Worm (Caenorhabditis elegans) whole organism, L2 larva: ENCODE measurements around the gene ntl-3.

ENCODE experiments used
- C34F6.9 ChIP-seq: fragments of 150-350 bp; optimal IDR thresholded peaks from 2 replicates; lab custom pipeline; 2014; ENCODE audit warnings: missing biosample characterization, missing genetic modification characterization
- F13H6.1 ChIP-seq: sonication (generic microtip); optimal IDR thresholded peaks from 2 replicates; lab custom pipeline; 2016; ENCODE audit warnings: missing genetic modification characterization, missing compliant biosample characterization
- R02D3.7 ChIP-seq: fragments of 150-350 bp; optimal IDR thresholded peaks from 2 replicates; lab custom pipeline; 2014; ENCODE audit warnings: missing biosample characterization, missing genetic modification characterization
- ZK546.5 ChIP-seq: sonication (generic microtip); optimal IDR thresholded peaks from 2 replicates; lab custom pipeline; 2017; ENCODE audit warnings: missing biosample characterization, missing genetic modification characterization
- ama-1 ChIP-seq: fragments of 150-350 bp; optimal IDR thresholded peaks from 2 replicates; lab custom pipeline; 2018; ENCODE audit warnings: inconsistent platforms
- blmp-1 ChIP-seq: sonication (generic microtip); optimal IDR thresholded peaks from 2 replicates; lab custom pipeline; 2017; ENCODE audit warnings: missing genetic modification characterization, mild to moderate bottlenecking, missing compliant biosample characterization, antibody characterized with exemption, moderate library complexity; ENCODE audit not compliant: insufficient read depth
- ceh-16 ChIP-seq: fragments of 150-350 bp; optimal IDR thresholded peaks from 2 replicates; lab custom pipeline; 2014; ENCODE audit warnings: missing biosample characterization, missing genetic modification characterization
- crh-2 ChIP-seq: sonication (generic microtip); optimal IDR thresholded peaks from 2 replicates; lab custom pipeline; 2017; ENCODE audit warnings: missing biosample characterization, missing genetic modification characterization
- dmd-4 ChIP-seq: sonication (generic microtip); optimal IDR thresholded peaks from 2 replicates; lab custom pipeline; 2017; ENCODE audit warnings: missing biosample characterization, missing genetic modification characterization
- egl-27 ChIP-seq: sonication (generic microtip); optimal IDR thresholded peaks from 3 replicates; lab custom pipeline; 2017; ENCODE audit warnings: missing biosample characterization, missing genetic modification reagents, missing genetic modification characterization
- elt-1 ChIP-seq: fragments of 150-350 bp; optimal IDR thresholded peaks from 2 replicates; lab custom pipeline; 2014; ENCODE audit warnings: missing biosample characterization, missing genetic modification characterization
- elt-3 ChIP-seq: sonication (generic microtip); optimal IDR thresholded peaks from 2 replicates; lab custom pipeline; 2017; ENCODE audit warnings: missing biosample characterization, missing genetic modification characterization
- fos-1 ChIP-seq: fragments of 150-350 bp; optimal IDR thresholded peaks from 2 replicates; lab custom pipeline; 2014; ENCODE audit warnings: missing biosample characterization, missing genetic modification characterization
- gmeb-1 ChIP-seq: fragments of 150-350 bp; optimal IDR thresholded peaks from 2 replicates; lab custom pipeline; 2014; ENCODE audit warnings: missing biosample characterization, missing genetic modification characterization
- lin-11 ChIP-seq: fragments of 150-350 bp; sonication (generic microtip); optimal IDR thresholded peaks from 2 replicates; lab custom pipeline; 2014; ENCODE audit warnings: missing biosample characterization, missing genetic modification characterization, inconsistent platforms, mixed read lengths
- lin-13 ChIP-seq: fragments of 150-350 bp; optimal IDR thresholded peaks from 2 replicates; lab custom pipeline; 2014; ENCODE audit warnings: missing biosample characterization, missing genetic modification reagents, missing genetic modification characterization
- lin-39 ChIP-seq: fragments of 150-350 bp; optimal IDR thresholded peaks from 2 replicates; lab custom pipeline; 2014; ENCODE audit warnings: missing biosample characterization, missing genetic modification reagents, missing genetic modification characterization
- lsy-2 ChIP-seq, 2 experiments: fragments of 150-350 bp in 1 of 2; sonication (generic microtip) in 1 of 2; optimal IDR thresholded peaks; 2 replicates each; lab custom pipeline; 2014 to 2017; ENCODE audit warnings: missing biosample characterization in 2 of 2, missing genetic modification characterization in 2 of 2
- mab-5 ChIP-seq: fragments of 150-350 bp; optimal IDR thresholded peaks from 2 replicates; lab custom pipeline; 2014; ENCODE audit warnings: missing biosample characterization, missing genetic modification characterization
- mbf-1 ChIP-seq: sonication (generic microtip); optimal IDR thresholded peaks from 2 replicates; lab custom pipeline; 2017; ENCODE audit warnings: missing biosample characterization, missing genetic modification characterization
- mdl-1 ChIP-seq, 2 experiments: fragments of 150-350 bp in 1 of 2; sonication (generic microtip) in 1 of 2; optimal IDR thresholded peaks; 2 replicates each; lab custom pipeline; 2017; ENCODE audit warnings: missing biosample characterization in 2 of 2, missing genetic modification characterization in 2 of 2
- nhr-10 ChIP-seq: sonication (generic microtip); optimal IDR thresholded peaks from 2 replicates; lab custom pipeline; 2017; ENCODE audit warnings: missing biosample characterization, missing genetic modification characterization
- nhr-12 ChIP-seq: fragments of 150-350 bp; optimal IDR thresholded peaks from 2 replicates; lab custom pipeline; 2014; ENCODE audit warnings: missing biosample characterization, missing genetic modification characterization
- nhr-23 ChIP-seq: fragments of 150-350 bp; optimal IDR thresholded peaks from 2 replicates; lab custom pipeline; 2014; ENCODE audit warnings: missing biosample characterization, missing genetic modification reagents, missing genetic modification characterization
- nhr-237 ChIP-seq: fragments of 150-350 bp; optimal IDR thresholded peaks from 2 replicates; lab custom pipeline; 2014; ENCODE audit warnings: missing biosample characterization, missing genetic modification characterization
- nhr-25 ChIP-seq: fragments of 150-350 bp; sonication (generic microtip); optimal IDR thresholded peaks from 3 replicates; lab custom pipeline; 2014; ENCODE audit warnings: missing biosample characterization, missing genetic modification characterization
- nhr-6 ChIP-seq: fragments of 150-350 bp; optimal IDR thresholded peaks from 2 replicates; lab custom pipeline; 2014; ENCODE audit warnings: missing biosample characterization, missing genetic modification characterization
- nhr-77 ChIP-seq: fragments of 150-350 bp; optimal IDR thresholded peaks from 2 replicates; lab custom pipeline; 2014; ENCODE audit warnings: missing biosample characterization, missing genetic modification characterization
- sem-4 ChIP-seq: fragments of 150-350 bp; optimal IDR thresholded peaks from 2 replicates; lab custom pipeline; 2014; ENCODE audit warnings: missing biosample characterization, missing genetic modification reagents, missing genetic modification characterization
- skn-1 ChIP-seq: sonication (generic microtip); optimal IDR thresholded peaks from 2 replicates; lab custom pipeline; 2017; ENCODE audit warnings: missing biosample characterization, missing genetic modification characterization
- snpc-4 ChIP-seq: fragments of 150-350 bp; optimal IDR thresholded peaks from 2 replicates; lab custom pipeline; 2014; ENCODE audit warnings: missing biosample characterization, missing genetic modification characterization
- unc-39 ChIP-seq: fragments of 150-350 bp; optimal IDR thresholded peaks from 2 replicates; lab custom pipeline; 2014; ENCODE audit warnings: missing biosample characterization, missing genetic modification characterization
- unc-55 ChIP-seq: fragments of 150-350 bp; sonication (generic microtip); optimal IDR thresholded peaks from 3 replicates; lab custom pipeline; 2014; ENCODE audit warnings: missing biosample characterization, missing genetic modification reagents, missing genetic modification characterization
- unc-62 ChIP-seq: fragments of 150-350 bp; optimal IDR thresholded peaks from 2 replicates; lab custom pipeline; 2014; ENCODE audit warnings: missing biosample characterization, missing genetic modification reagents, missing genetic modification characterization
- zag-1 ChIP-seq: fragments of 150-350 bp; optimal IDR thresholded peaks from 2 replicates; lab custom pipeline; 2014; ENCODE audit warnings: missing biosample characterization, missing genetic modification characterization
- ztf-1 ChIP-seq: fragments of 200-800 bp; sonication (Bioruptor generic); conservative IDR thresholded peaks from 2 replicates; pipeline ENCODE4 v1.3.6; 2022; ENCODE audit warnings: missing genetic modification characterization, missing compliant biosample characterization
- ztf-4 ChIP-seq: fragments of 150-350 bp; optimal IDR thresholded peaks from 2 replicates; lab custom pipeline; 2014; ENCODE audit warnings: missing biosample characterization, missing genetic modification characterization

Gene ntl-3

DNA sequence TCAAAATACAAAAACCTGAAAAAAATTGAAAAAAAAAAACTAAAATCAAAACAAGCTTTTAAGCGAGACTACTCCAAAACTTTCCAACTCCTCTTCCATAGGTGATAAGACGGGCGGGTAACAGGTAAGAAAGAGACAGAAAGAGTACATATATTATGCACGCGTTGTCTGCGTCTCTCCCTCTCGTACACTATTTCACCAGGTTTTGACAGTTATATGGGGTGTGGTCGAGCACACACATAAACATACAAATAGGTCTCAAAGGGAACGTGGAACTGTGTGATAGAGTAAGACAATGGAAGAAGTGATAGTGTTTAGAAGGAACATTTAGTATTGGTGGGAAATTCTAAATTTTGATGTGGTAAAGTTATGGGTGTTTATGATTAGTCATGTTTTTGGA, 35.3 kb upstream of the ntl-3 start:
- TF ChIP-seq fos-1 (tag; lab: Kevin White, UChicago) (peak; percentile 40), gmeb-1 (tag; lab: Kevin White, UChicago) (no peak), nhr-6 (tag; lab: Kevin White, UChicago) (no peak), dmd-4 (tag; lab: Kevin White, UChicago) (no peak)

DNA sequence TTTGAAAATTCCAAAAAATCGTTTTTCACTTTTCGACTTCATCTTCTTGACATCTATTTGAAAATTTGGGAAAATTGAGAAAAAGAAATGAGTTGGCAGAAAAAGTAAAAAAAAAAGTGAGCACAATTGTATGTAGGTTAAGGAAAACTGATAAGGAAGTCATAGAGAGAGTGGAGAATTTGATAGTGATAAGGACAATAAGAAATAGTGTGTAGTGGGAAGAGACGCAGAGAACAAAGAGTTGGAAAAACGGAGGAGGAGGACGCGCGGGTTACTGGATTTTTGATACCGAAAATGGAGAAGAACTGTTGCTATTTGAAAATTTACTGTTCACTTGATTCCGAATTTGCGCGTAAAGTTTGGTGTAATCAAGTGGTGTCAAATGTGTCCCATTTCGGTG, 32.5 kb upstream of the ntl-3 start, which contains the start of gene Y56A3A.6:
Gene Y56A3A.6 (minus strand): TSS at position 53 of the 400 bp plus-strand sequence.
- no peak for TF ChIP-seq unc-39 (tag; lab: Kevin White, UChicago)
- TF ChIP-seq sem-4 = no peak
- no peak for TF ChIP-seq mbf-1 (tag; lab: Kevin White, UChicago)
- TF ChIP-seq crh-2 = peak; percentile 20
- no peak for TF ChIP-seq nhr-12 (tag; lab: Kevin White, UChicago)
- no peak for TF ChIP-seq gmeb-1 (tag; lab: Kevin White, UChicago)
- TF ChIP-seq lsy-2 (tag; optimal IDR thresholded peaks at IDR 0.05; lab: Kevin White, UChicago) = no peak
- peak; percentile 18 for TF ChIP-seq fos-1 (tag; lab: Kevin White, UChicago)

- TF ChIP-seq nhr-23 (tag; lab: Kevin White, UChicago) (no peak), blmp-1 (tag; lab: Kevin White, UChicago) (no peak), F13H6.1 (tag; lab: Kevin White, UChicago) (no peak), lin-11 (tag; lab: Kevin White, UChicago) (no peak), nhr-237 (tag; lab: Kevin White, UChicago) (no peak), zag-1 (tag; lab: Kevin White, UChicago) (no peak), mdl-1 (tag; optimal IDR thresholded peaks at IDR 0.05; lab: Kevin White, UChicago) (no peak), elt-3 (no peak), ama-1 (no peak)
These were observed 29.9 kb upstream of the ntl-3 start for ce11 chrIII:11876130-11876529.

ce11 chrIII:11874242-11874641, 28.0 kb upstream of the ntl-3 start:
- TF ChIP-seq lin-39 (tag; lab: Kevin White, UChicago) (no peak), nhr-23 (tag; lab: Kevin White, UChicago) (no peak), ztf-4 (no peak), egl-27 (tag; lab: Kevin White, UChicago) (no peak), elt-3 (no peak), lin-13 (GFP tag; lab: Kevin White, UChicago) (no peak), C34F6.9 (tag; lab: Kevin White, UChicago) (no peak), ceh-16 (tag; lab: Kevin White, UChicago) (no peak), nhr-25 (tag; lab: Kevin White, UChicago) (no peak), nhr-12 (tag; lab: Kevin White, UChicago) (no peak), nhr-10 (no peak), ztf-1 (GFP tag; lab: Robert Waterston, UW) (no peak), gmeb-1 (tag; lab: Kevin White, UChicago) (no peak), mab-5 (tag; lab: Kevin White, UChicago) (no peak), elt-1 (tag; lab: Kevin White, UChicago) (no peak), dmd-4 (tag; lab: Kevin White, UChicago) (no peak), skn-1 (no peak), crh-2 (no peak), mbf-1 (tag; lab: Kevin White, UChicago) (no peak)

DNA sequence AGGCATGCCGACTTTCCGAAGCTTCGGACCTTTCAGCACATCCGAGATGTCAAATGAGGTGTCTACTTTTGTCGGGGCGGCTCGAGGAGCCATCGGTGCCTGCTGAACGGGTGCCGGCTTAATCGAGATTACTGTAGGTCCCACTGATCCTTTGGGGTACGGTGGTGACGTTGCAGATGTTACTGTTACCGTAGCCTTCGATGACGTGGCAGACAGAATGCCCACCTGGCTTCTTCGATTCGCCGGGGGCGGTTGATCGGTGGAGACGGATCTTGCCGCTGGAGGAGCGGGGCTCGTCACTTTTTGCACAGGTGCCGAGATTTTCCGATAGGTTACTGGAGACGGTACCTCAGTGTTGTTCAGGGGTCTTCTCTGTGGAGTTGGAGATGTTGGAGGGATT, 25.4 kb upstream of the ntl-3 start:
- TF ChIP-seq unc-55 = no peak
- no peak for TF ChIP-seq snpc-4 (tag; lab: Kevin White, UChicago)
- no peak for TF ChIP-seq ztf-4
- TF ChIP-seq unc-62 (GFP tag; lab: Kevin White, UChicago) = no peak
- no peak for TF ChIP-seq nhr-25 (tag; lab: Kevin White, UChicago)
- no peak for TF ChIP-seq unc-39 (tag; lab: Kevin White, UChicago)
- no peak for TF ChIP-seq fos-1 (tag; lab: Kevin White, UChicago)
- no peak for TF ChIP-seq nhr-10
- no peak for TF ChIP-seq mbf-1 (tag; lab: Kevin White, UChicago)
- TF ChIP-seq nhr-12 (tag; lab: Kevin White, UChicago) = no peak
- TF ChIP-seq ceh-16 (tag; lab: Kevin White, UChicago) = no peak
- no peak for TF ChIP-seq lsy-2 (tag; optimal IDR thresholded peaks at IDR 0.05; lab: Kevin White, UChicago)
- no peak for TF ChIP-seq sem-4
- TF ChIP-seq dmd-4 (tag; lab: Kevin White, UChicago) = no peak
- TF ChIP-seq elt-3 = no peak
- TF ChIP-seq R02D3.7 (tag; lab: Kevin White, UChicago) = no peak
- TF ChIP-seq nhr-77 (tag; lab: Kevin White, UChicago) = no peak
- no peak for TF ChIP-seq ZK546.5 (tag; lab: Kevin White, UChicago)
- TF ChIP-seq blmp-1 (tag; lab: Kevin White, UChicago) = no peak
